Worm (Caenorhabditis elegans) whole organism, young adult: ENCODE measurements around the gene lurp-4.

Experiments used
- ama-1 ChIP-seq, 3 experiments: fragments of 150-350 bp in 1 of 3; sonication (generic microtip) in 2 of 3; optimal IDR thresholded peaks; 2 replicates each; lab custom pipeline; 2014 to 2018; ENCODE audit warnings: missing biosample characterization in 2 of 3, missing genetic modification characterization in 2 of 3, missing genetic modification reagents in 2 of 3
- dpl-1 ChIP-seq: fragments of 150-350 bp; optimal IDR thresholded peaks from 2 replicates; lab custom pipeline; 2014; ENCODE audit warnings: missing biosample characterization, missing genetic modification reagents, missing genetic modification characterization
- ekl-4 ChIP-seq: fragments of 200-800 bp; sonication (Bioruptor generic); IDR thresholded peaks from 2 replicates; pipeline ENCODE4 v1.3.6; 2022; ENCODE audit warnings: missing genetic modification reagents, missing genetic modification characterization, missing compliant biosample characterization
- ets-4 ChIP-seq: fragments of 200-800 bp; sonication (Bioruptor generic); optimal IDR thresholded peaks from 2 replicates; lab custom pipeline; 2018; ENCODE audit warnings: mild to moderate bottlenecking, missing genetic modification characterization, missing compliant biosample characterization
- fkh-3 ChIP-seq: sonication (generic microtip); optimal IDR thresholded peaks from 2 replicates; lab custom pipeline; 2016; ENCODE audit warnings: mild to moderate bottlenecking, missing genetic modification characterization, missing compliant biosample characterization
- lir-1 ChIP-seq: fragments of 200-800 bp; sonication (Bioruptor generic); conservative IDR thresholded peaks from 2 replicates; pipeline ENCODE4 v1.3.6; 2022; ENCODE audit warnings: missing genetic modification reagents, missing genetic modification characterization, missing compliant biosample characterization
- lsl-1 ChIP-seq: fragments of 200-800 bp; sonication (Bioruptor generic); optimal IDR thresholded peaks from 2 replicates; lab custom pipeline; 2018; ENCODE audit warnings: mild to moderate bottlenecking, missing genetic modification characterization, moderate library complexity, missing compliant biosample characterization
- rcor-1 ChIP-seq: fragments of 200-800 bp; sonication (Bioruptor generic); IDR thresholded peaks from 2 replicates; pipeline ENCODE4 v1.3.6; 2022; ENCODE audit warnings: missing genetic modification reagents, missing genetic modification characterization, missing compliant biosample characterization
- rpc-1 ChIP-seq, 2 experiments: fragments of 150-350 bp in 1 of 2; sonication (generic microtip) in 1 of 2; optimal IDR thresholded peaks; 2 replicates each; lab custom pipeline; 2014 to 2018; ENCODE audit warnings: missing biosample characterization in 1 of 2, missing genetic modification characterization in 1 of 2, missing genetic modification reagents in 1 of 2, missing genotype in 1 of 2
- unc-130 ChIP-seq: sonication (generic microtip); optimal IDR thresholded peaks from 2 replicates; lab custom pipeline; 2016; ENCODE audit warnings: missing genetic modification reagents, missing genetic modification characterization, missing compliant biosample characterization
- unc-62 ChIP-seq: fragments of 150-350 bp; optimal IDR thresholded peaks from 2 replicates; lab custom pipeline; 2014; ENCODE audit warnings: missing biosample characterization, missing genetic modification reagents, missing genetic modification characterization

ce11 chrV:13114552-13115237, 22.2 kb downstream of the lurp-4 start:
- TF ChIP-seq lsl-1 (GFP tag; lab: Kevin White, UChicago): no peak
- TF ChIP-seq rcor-1 (GFP tag; lab: Robert Waterston, UW): no peak
- TF ChIP-seq ama-1 (optimal IDR thresholded peaks at IDR 0.05; lab: Kevin White, UChicago): no peak
- no peak for TF ChIP-seq ama-1 (GFP tag; optimal IDR thresholded peaks at IDR 0.05; lab: Kevin White, UChicago)
- TF ChIP-seq ets-4: no peak
- TF ChIP-seq rpc-1 (optimal IDR thresholded peaks at IDR 0.05; lab: Kevin White, UChicago): no peak
- TF ChIP-seq rpc-1 (tag; optimal IDR thresholded peaks at IDR 0.05; lab: Kevin White, UChicago): no peak
- TF ChIP-seq unc-62 (GFP tag; lab: Kevin White, UChicago): no peak
- TF ChIP-seq fkh-3 (tag; lab: Kevin White, UChicago): no peak
- TF ChIP-seq dpl-1 (GFP tag; lab: Kevin White, UChicago): no peak
- no peak for TF ChIP-seq lir-1
- TF ChIP-seq ekl-4 (GFP tag; lab: Robert Waterston, UW): no peak
- no peak for TF ChIP-seq unc-130
